Worm (Caenorhabditis elegans) whole organism, midembryonic: ENCODE measurements around the gene F25E5.1.

Experiments
- flt-1 ChIP-seq: fragments of 200-800 bp; sonication (Bioruptor generic); IDR thresholded peaks from 2 replicates; pipeline ENCODE4 v1.3.6; 2022; ENCODE audit warnings: missing genetic modification characterization, missing compliant biosample characterization
- klf-2 ChIP-seq: fragments of 200-800 bp; sonication (Bioruptor generic); conservative IDR thresholded peaks from 2 replicates; pipeline ENCODE4 v1.3.6; 2022; ENCODE audit warnings: missing genetic modification reagents, missing genetic modification characterization, missing compliant biosample characterization
- ztf-29 ChIP-seq: fragments of 200-800 bp; sonication (Bioruptor generic); IDR thresholded peaks from 2 replicates; pipeline ENCODE4 v1.3.6; 2022; ENCODE audit warnings: missing genetic modification reagents, missing genetic modification characterization, missing compliant biosample characterization

- TF ChIP-seq flt-1 (GFP tag; lab: Robert Waterston, UW) (no peak), klf-2 (GFP tag; lab: Robert Waterston, UW) (no peak), ztf-29 (no peak)
Measured at ce11 chrV:7416569-7416968, 49.1 kb upstream of the F25E5.1 start.
